Fruit fly (Drosophila melanogaster): Measurements from ENCODE around the gene COX7A.

COX7A gene

dm6 chr3R:8362259-8362876 is 21.5 kb upstream of the COX7A start, which contains the start of the genes Veneno and CG7963 (continued):
- peak in 2 of 3 experiments; percentile 19 to 79 for TF ChIP-seq lola (GFP tag; optimal IDR thresholded peaks at IDR 0.05)
- no peak for TF ChIP-seq Lpt (GFP tag; optimal IDR thresholded peaks at IDR 0.05)
- TF ChIP-seq tgo (GFP tag; IDR thresholded peaks at IDR 0.05) = no peak
- peak; percentile 47 for TF ChIP-seq CG12659 (GFP tag; optimal IDR thresholded peaks at IDR 0.05)
- no peak for TF ChIP-seq onecut (GFP tag; IDR thresholded peaks at IDR 0.05)
- peak; percentile 21 for TF ChIP-seq CG12299 (tag; optimal IDR thresholded peaks at IDR 0.05)
- TF ChIP-seq Max (GFP tag; optimal IDR thresholded peaks at IDR 0.05) = peak; percentile 6
- TF ChIP-seq Dfd (GFP tag; optimal IDR thresholded peaks at IDR 0.05) = peak in 1 of 2 experiments; percentile 3
- no peak for TF ChIP-seq grau (tag; optimal IDR thresholded peaks at IDR 0.05)
- TF ChIP-seq CG7357 (GFP tag; IDR thresholded peaks at IDR 0.05) = peak; percentile 94
- TF ChIP-seq CG4617 (GFP tag; optimal IDR thresholded peaks at IDR 0.05; ENCODE audit: borderline replicate concordance) = peak; percentile 65
- peak; percentile 24 for TF ChIP-seq CG7271 (tag; optimal IDR thresholded peaks at IDR 0.05)
- TF ChIP-seq CG1024 (GFP tag; IDR thresholded peaks at IDR 0.05) = peak; percentile 40
- TF ChIP-seq schlank (tag; optimal IDR thresholded peaks at IDR 0.05) = no peak
- no peak for TF ChIP-seq CG16779 (GFP tag; IDR thresholded peaks at IDR 0.05)
- no peak for TF ChIP-seq CG10366 (GFP tag; IDR thresholded peaks at IDR 0.05)
- no peak for TF ChIP-seq lilli (GFP tag; optimal IDR thresholded peaks at IDR 0.05)
- TF ChIP-seq cwo (GFP tag; optimal IDR thresholded peaks at IDR 0.05) = no peak
- TF ChIP-seq CG1602 (GFP tag; optimal IDR thresholded peaks at IDR 0.05) = peak; percentile 20
- peak; percentile 19 for TF ChIP-seq dmrt11E (tag; optimal IDR thresholded peaks at IDR 0.05)
- peak; percentile 60 for TF ChIP-seq pzg (GFP tag; optimal IDR thresholded peaks at IDR 0.05)
- TF ChIP-seq phol (tag; optimal IDR thresholded peaks at IDR 0.05) = peak; percentile 54
- no peak for TF ChIP-seq CG7928 (GFP tag; optimal IDR thresholded peaks at IDR 0.05)
- TF ChIP-seq vvl (GFP tag; IDR thresholded peaks at IDR 0.05) = 0 out of 2 replicates have a peak, but pooled peaks have one; percentile 22
- peak; percentile 16 for TF ChIP-seq HmgZ (tag; optimal IDR thresholded peaks at IDR 0.05)
- TF ChIP-seq nerfin-1 (tag; optimal IDR thresholded peaks at IDR 0.05) = peak; percentile 30
- 0 out of 3 replicates have a peak, but pooled peaks have one; percentile 40 for TF ChIP-seq knrl (GFP tag; IDR thresholded peaks at IDR 0.05; ENCODE audit: partially characterized antibody)
- peak; percentile 29 for TF ChIP-seq gsb-n (tag; optimal IDR thresholded peaks at IDR 0.05)
- no peak for TF ChIP-seq z (GFP tag; IDR thresholded peaks at IDR 0.05)
- TF ChIP-seq Rfx (GFP tag; IDR thresholded peaks at IDR 0.05) = peak; percentile 47
- peak; percentile 20 for TF ChIP-seq CG15696 (tag; optimal IDR thresholded peaks at IDR 0.05)
- TF ChIP-seq psq (GFP tag; optimal IDR thresholded peaks at IDR 0.05) = no peak
- TF ChIP-seq HmgD (GFP tag; optimal IDR thresholded peaks at IDR 0.05) = no peak
- TF ChIP-seq CG7963 (GFP tag; IDR thresholded peaks at IDR 0.05; ENCODE audit: partially characterized antibody) = no peak
- TF ChIP-seq CG33557 (GFP tag; optimal IDR thresholded peaks at IDR 0.05) = no peak
- TF ChIP-seq tin (GFP tag; optimal IDR thresholded peaks at IDR 0.05) = peak; percentile 17
- peak; percentile 16 for TF ChIP-seq bcd (GFP tag; optimal IDR thresholded peaks at IDR 0.05)
- TF ChIP-seq CG15514 (GFP tag; optimal IDR thresholded peaks at IDR 0.05) = peak; percentile 56
- peak in 1 of 2 experiments; percentile 6 for TF ChIP-seq Eip74EF (GFP tag; optimal IDR thresholded peaks at IDR 0.05)
- no peak for TF ChIP-seq danr (GFP tag; IDR thresholded peaks at IDR 0.05)
- TF ChIP-seq sr (GFP tag; IDR thresholded peaks at IDR 0.05) = no peak
- TF ChIP-seq CG14014 (GFP tag; IDR thresholded peaks at IDR 0.05) = no peak
- TF ChIP-seq Taf1 (GFP tag; IDR thresholded peaks at IDR 0.05) = no peak
- peak; percentile 20 for TF ChIP-seq Sry-β (GFP tag; optimal IDR thresholded peaks at IDR 0.05)
- TF ChIP-seq Dp (GFP tag; optimal IDR thresholded peaks at IDR 0.05) = peak; percentile 44
- no peak for TF ChIP-seq twi (tag; optimal IDR thresholded peaks at IDR 0.05)
- TF ChIP-seq caup (GFP tag; optimal IDR thresholded peaks at IDR 0.05; ENCODE audit: severe bottlenecking) = no peak
- TF ChIP-seq ttk (GFP tag; IDR thresholded peaks at IDR 0.05) = no peak
- peak; percentile 39 for TF ChIP-seq Hmr (GFP tag; optimal IDR thresholded peaks at IDR 0.05)
